Fruit fly (Drosophila melanogaster): ENCODE data around the gene cv-d.
A peak's percentile ranks its signal among the peaks of the same experiment; 100 is the strongest.

cv-d gene

dm6 chr3R:15898302-15898701 is 44.9 kb upstream of the cv-d start (continued):
- TF ChIP-seq CG15336 (GFP tag; IDR thresholded peaks at IDR 0.05) = 0 out of 2 replicates have a peak, but pooled peaks have one; percentile 37
- peak; percentile 12 for TF ChIP-seq Met (GFP tag; optimal IDR thresholded peaks at IDR 0.05)
- no peak for TF ChIP-seq achi (GFP tag; optimal IDR thresholded peaks at IDR 0.05)
- TF ChIP-seq CG11294 (GFP tag; IDR thresholded peaks at IDR 0.05) = no peak
- TF ChIP-seq Lpt (GFP tag; optimal IDR thresholded peaks at IDR 0.05) = no peak
- no peak for TF ChIP-seq Gug (GFP tag; IDR thresholded peaks at IDR 0.05)
- TF ChIP-seq CG6792 (GFP tag; optimal IDR thresholded peaks at IDR 0.05) = no peak
- TF ChIP-seq net (GFP tag; optimal IDR thresholded peaks at IDR 0.05) = no peak
- no peak for TF ChIP-seq dsx (GFP tag; optimal IDR thresholded peaks at IDR 0.05; ENCODE audit: poor library complexity, severe bottlenecking)
- TF ChIP-seq CG8119 (GFP tag; IDR thresholded peaks at IDR 0.05) = no peak; the same call in 2 of the 3 replicates
- TF ChIP-seq OdsH (GFP tag; optimal IDR thresholded peaks at IDR 0.05) = peak; percentile 22
- no peak for TF ChIP-seq CG3032 (tag; optimal IDR thresholded peaks at IDR 0.05)
- no peak for TF ChIP-seq CG8319 (GFP tag; optimal IDR thresholded peaks at IDR 0.05)
- TF ChIP-seq acj6 (GFP tag; optimal IDR thresholded peaks at IDR 0.05) = peak; percentile 5
- no peak for TF ChIP-seq cyc (GFP tag; optimal IDR thresholded peaks at IDR 0.05)
- no peak for TF ChIP-seq CG31627 (GFP tag; optimal IDR thresholded peaks at IDR 0.05)

dm6 chr3R:15895978-15896377 is 42.6 kb upstream of the cv-d start, which contains the start of gene CG14877:
CG14877 (minus strand) TSS chr3R:15896078.
- TF ChIP-seq Eip75B (GFP tag; optimal IDR thresholded peaks at IDR 0.05) = no peak
- TF ChIP-seq CG3032 (tag; optimal IDR thresholded peaks at IDR 0.05) = no peak
- no peak for TF ChIP-seq CG8319 (GFP tag; optimal IDR thresholded peaks at IDR 0.05)
- no peak for TF ChIP-seq Sox102F (GFP tag; optimal IDR thresholded peaks at IDR 0.05)
- TF ChIP-seq CG7368 (GFP tag; optimal IDR thresholded peaks at IDR 0.05) = no peak
- TF ChIP-seq Sox14 (GFP tag; optimal IDR thresholded peaks at IDR 0.05) = no peak
- TF ChIP-seq Hr39 (GFP tag; optimal IDR thresholded peaks at IDR 0.05) = no peak
- no peak for TF ChIP-seq CG6792 (GFP tag; optimal IDR thresholded peaks at IDR 0.05)
- TF ChIP-seq Met (GFP tag; optimal IDR thresholded peaks at IDR 0.05) = no peak
- no peak for TF ChIP-seq CG10631 (GFP tag; optimal IDR thresholded peaks at IDR 0.05)
- TF ChIP-seq Ets96B (tag; optimal IDR thresholded peaks at IDR 0.05) = no peak
- no peak for TF ChIP-seq spab (GFP tag; optimal IDR thresholded peaks at IDR 0.05)
- TF ChIP-seq CG1621 (tag; optimal IDR thresholded peaks at IDR 0.05) = no peak
- no peak for TF ChIP-seq pdm3 (GFP tag; optimal IDR thresholded peaks at IDR 0.05)
- no peak for TF ChIP-seq CG11762 (GFP tag; optimal IDR thresholded peaks at IDR 0.05; ENCODE audit: insufficient read depth)
- no peak for TF ChIP-seq dsx (GFP tag; optimal IDR thresholded peaks at IDR 0.05; ENCODE audit: poor library complexity, severe bottlenecking)

DNA sequence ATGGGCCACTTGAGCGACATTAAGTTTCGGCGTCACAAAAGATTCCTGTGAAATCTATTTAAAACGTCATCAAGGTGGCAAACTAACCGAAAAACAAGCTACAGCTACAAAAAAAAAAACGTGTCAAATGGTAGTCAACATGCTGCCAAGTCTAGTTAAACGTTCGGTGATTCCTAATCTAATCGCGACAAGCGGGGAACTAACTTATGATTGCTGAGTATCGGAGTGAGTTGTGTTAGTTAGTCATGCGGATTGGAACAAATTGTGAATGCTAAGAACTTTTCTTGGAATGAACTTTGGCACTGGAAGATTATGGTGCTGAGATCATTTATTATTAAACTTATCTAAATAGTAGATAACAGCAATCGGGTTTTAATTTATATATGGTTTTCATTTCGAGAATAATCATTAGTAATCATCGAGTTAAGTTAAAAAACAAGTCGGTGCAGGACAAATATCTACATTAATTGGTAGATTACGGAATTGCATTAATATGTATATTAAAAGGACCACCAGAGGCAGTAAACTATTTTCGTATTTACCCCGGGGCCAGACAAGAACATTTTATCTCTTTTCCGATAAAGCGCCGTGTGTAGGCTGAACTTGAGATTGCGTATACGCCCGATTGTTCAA is 37.9 kb upstream of the cv-d start:
- TF ChIP-seq CG32006 (GFP tag; optimal IDR thresholded peaks at IDR 0.05) (no peak), CG6854 (GFP tag; optimal IDR thresholded peaks at IDR 0.05) (no peak), CG16779 (tag; optimal IDR thresholded peaks at IDR 0.05) (no peak), CG6808 (GFP tag; optimal IDR thresholded peaks at IDR 0.05) (no peak), svp (GFP tag) (no peak), pdm3 (GFP tag; optimal IDR thresholded peaks at IDR 0.05) (no peak), eg (GFP tag; IDR thresholded peaks at IDR 0.05) (no peak), CG11762 (GFP tag; optimal IDR thresholded peaks at IDR 0.05; ENCODE audit: insufficient read depth) (no peak), Blimp-1 (GFP tag; optimal IDR thresholded peaks at IDR 0.05) (no peak), CG31627 (GFP tag; optimal IDR thresholded peaks at IDR 0.05) (no peak)

DNA sequence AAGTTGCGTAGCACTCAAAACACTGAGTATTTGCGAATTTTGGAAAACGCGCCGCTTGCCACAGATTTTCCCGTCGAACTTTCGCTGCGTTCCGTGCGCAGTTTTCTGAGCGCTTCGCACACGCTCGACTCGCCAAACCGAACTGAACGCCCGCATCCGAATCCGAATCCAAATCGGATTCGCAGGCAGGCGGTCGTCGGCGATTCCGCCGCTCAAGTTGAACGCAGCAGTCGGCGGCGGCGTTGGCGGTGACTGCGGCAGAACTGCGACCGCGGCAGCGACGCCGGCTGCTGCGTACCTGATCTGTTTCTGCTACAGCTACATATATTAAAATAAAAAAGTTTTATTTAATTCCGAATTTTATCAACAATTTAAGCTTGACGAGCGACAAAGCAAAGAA is 22.2 kb upstream of the cv-d start, which contains the start of gene CG31183:
Gene CG31183, minus strand, starts transcription at position 329 of the 400 bp plus-strand sequence.
- TF ChIP-seq CG6808 (GFP tag; optimal IDR thresholded peaks at IDR 0.05) = no peak
- TF ChIP-seq OdsH (GFP tag; optimal IDR thresholded peaks at IDR 0.05) = no peak
- no peak for TF ChIP-seq CG32006 (GFP tag; optimal IDR thresholded peaks at IDR 0.05)
- TF ChIP-seq esn (GFP tag; optimal IDR thresholded peaks at IDR 0.05) = no peak
- no peak for TF ChIP-seq Eip75B (GFP tag; optimal IDR thresholded peaks at IDR 0.05)
- TF ChIP-seq CG11902 (GFP tag; optimal IDR thresholded peaks at IDR 0.05) = no peak
- no peak for TF ChIP-seq achi (GFP tag; optimal IDR thresholded peaks at IDR 0.05)
- no peak for TF ChIP-seq CG8319 (GFP tag; optimal IDR thresholded peaks at IDR 0.05)
- TF ChIP-seq CG9139 (GFP tag; optimal IDR thresholded peaks at IDR 0.05) = no peak
- no peak for TF ChIP-seq CG3032 (tag; optimal IDR thresholded peaks at IDR 0.05)
- no peak for TF ChIP-seq CG31627 (GFP tag; optimal IDR thresholded peaks at IDR 0.05)
- TF ChIP-seq vri (GFP tag; optimal IDR thresholded peaks at IDR 0.05) = no peak
- no peak for TF ChIP-seq CG34406 (GFP tag; optimal IDR thresholded peaks at IDR 0.05)
